Worm (Caenorhabditis elegans): ENCODE results near the gene tbc-6.

The tbc-6 gene

DNA sequence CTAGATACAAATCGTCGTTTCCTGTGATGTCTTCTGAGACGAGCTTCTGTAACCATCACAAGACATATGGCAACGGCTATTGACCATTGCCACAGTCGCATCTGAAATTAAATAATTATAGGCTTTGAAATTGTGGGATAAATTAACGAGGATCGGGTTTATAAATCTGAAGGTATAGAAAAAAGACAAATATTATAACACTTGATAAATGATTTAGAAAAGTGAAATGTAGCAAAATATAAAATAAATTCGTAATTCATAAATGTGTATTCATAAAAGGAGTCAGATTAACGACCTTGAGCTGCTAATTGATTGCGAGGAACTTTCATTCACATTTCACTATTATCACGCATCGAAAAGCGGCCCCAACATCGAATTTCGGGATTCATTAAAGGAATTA, 15.7 kb downstream of the tbc-6 start, which contains the start of gene aff-1:
Gene aff-1, minus strand, starts transcription at position 101 of the 400 bp plus-strand sequence.
- no peak for TF ChIP-seq unc-62 (GFP tag; optimal IDR thresholded peaks at IDR 0.05)

DNA sequence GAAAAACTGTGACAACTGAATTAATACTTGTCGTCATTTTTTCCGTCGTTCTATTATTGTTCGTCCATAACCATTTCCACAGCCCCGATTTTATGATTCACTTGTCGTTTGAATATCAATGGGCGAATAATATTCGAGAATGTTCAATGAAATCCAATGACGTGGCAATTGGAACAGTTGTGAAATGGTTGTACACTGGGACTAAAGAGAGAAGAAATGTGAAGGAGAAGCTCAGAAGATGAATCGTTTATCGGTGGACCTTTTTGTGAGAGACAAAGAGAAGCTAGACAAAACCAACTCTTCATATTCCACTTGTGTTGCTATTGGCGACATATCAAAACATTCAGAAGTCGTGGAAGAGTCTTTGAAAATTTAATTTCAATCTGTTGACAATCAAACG, 22.9 kb downstream of the tbc-6 start, which contains the start of gene clhm-1:
Gene clhm-1, minus strand, starts transcription at position 207 of the 400 bp plus-strand sequence.
- TF ChIP-seq unc-62 (GFP tag; optimal IDR thresholded peaks at IDR 0.05), result no peak

ce11 chrII:6872493-6872892, 24.6 kb downstream of the tbc-6 start, which contains the start of gene C44B7.5:
TSS of gene C44B7.5 (minus strand) at chrII:6872593.
- TF ChIP-seq unc-62 (GFP tag; optimal IDR thresholded peaks at IDR 0.05), result no peak

DNA sequence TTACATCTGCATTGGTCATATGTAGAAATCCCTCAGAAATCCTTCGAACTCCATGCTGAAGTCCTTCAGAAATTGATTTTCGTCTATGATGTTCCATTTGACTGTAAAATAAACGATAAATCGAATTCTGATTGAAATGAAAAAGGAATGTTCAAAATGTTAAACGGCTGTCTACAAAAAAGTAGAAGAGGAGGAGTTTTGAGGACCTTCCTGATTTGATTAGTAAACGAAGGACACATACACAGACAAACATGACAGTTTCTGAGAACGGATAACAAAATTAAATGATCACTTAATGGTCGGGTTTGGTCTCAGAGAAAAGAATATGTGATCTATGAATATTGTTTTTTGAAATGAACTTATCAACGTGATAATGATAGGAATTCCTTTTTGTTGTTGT, 29.0 kb downstream of the tbc-6 start, which contains the start of gene slc-36.5:
Gene slc-36.5, minus strand, starts transcription at position 101 of the 400 bp plus-strand sequence.
- TF ChIP-seq unc-62 (GFP tag; optimal IDR thresholded peaks at IDR 0.05), result no peak

DNA sequence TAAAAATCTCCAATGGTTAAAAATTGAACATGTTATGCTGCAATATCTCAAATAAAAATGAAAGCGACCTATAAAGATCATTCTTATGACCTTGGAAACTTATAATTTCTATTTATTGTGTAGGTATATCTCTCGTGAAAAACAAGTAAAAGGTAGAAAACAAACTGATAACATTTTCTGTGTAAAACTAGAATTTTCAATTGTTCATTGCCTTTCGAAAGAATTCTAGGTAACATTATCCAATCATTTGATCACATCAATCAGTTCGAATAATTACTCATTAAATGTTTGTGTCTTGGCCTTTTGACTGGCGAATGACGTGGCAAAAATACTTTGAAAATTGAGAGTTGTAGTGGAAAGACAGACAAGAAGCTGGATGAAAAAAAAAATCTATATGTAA, 30.0 kb downstream of the tbc-6 start:
- TF ChIP-seq unc-62 (GFP tag; optimal IDR thresholded peaks at IDR 0.05), result no peak

ce11 chrII:6880067-6880466, 32.1 kb downstream of the tbc-6 start, which contains the start of gene C44B7.7:
TSS of gene C44B7.7 (minus strand) at chrII:6880167.
- TF ChIP-seq unc-62 (GFP tag; optimal IDR thresholded peaks at IDR 0.05), result no peak

DNA sequence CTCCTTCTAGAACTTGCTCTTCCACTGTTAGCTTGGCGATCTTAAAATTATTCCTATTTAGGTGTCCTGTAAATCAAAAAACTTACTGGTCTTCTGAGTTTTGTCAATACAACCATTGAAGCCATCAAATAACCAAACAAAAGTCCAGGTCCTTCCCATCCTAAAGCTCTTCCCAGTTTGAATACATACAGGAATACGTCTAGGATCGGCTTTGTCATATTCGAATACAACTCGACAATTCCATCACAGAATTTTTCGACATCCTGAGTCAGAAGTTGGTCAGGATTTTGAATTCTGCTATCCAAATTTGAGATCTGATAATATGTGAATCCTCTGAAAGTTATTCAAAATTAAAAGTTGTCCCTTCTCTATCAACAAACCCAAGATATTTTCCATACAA, 34.4 kb downstream of the tbc-6 start:
- TF ChIP-seq unc-62 (GFP tag; optimal IDR thresholded peaks at IDR 0.05), result no peak

- TF ChIP-seq unc-62 (GFP tag; optimal IDR thresholded peaks at IDR 0.05), result no peak
These were observed 35.8 kb downstream of the tbc-6 start, which contains the start of gene pmp-1 for ce11 chrII:6883716-6884115. TSS of gene pmp-1 (minus strand) at chrII:6883754.

ce11 chrII:6884568-6884967, 36.6 kb downstream of the tbc-6 start:
- no peak for TF ChIP-seq unc-62 (GFP tag; optimal IDR thresholded peaks at IDR 0.05)

DNA sequence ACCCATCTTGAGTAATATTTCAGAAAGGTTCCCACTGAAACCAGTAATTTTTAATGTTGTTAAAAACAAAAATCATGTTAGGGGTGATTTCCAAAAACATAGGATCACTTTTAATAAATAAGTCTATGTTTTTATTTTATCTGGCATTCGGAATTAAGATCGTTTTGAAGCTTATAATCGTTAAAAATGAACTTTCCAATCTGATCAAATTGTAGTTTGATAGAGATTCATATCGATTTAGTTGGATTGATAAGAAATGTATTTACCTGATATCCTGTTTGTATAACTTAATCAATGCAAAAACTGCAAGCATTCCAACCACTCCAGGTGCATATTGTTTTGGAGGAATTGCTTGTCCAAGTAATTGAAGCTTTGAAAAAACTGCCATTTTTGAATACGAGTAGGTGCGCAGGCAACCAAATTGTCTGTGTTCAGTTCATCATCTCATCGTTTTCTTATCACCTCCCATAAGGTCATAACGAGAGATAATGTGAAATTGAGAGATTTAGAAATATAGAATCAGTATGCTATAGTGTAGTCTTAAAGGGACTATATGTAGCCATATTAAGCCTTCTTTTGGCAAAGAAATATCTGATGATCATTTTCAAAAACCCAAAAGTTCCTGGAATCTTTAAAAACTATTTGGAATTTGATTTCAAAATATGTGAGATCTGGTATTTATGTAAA, 39.5 kb downstream of the tbc-6 start, which contains the start of gene pmp-2:
Gene pmp-2, minus strand, starts transcription at position 487 of the 687 bp plus-strand sequence.
- no peak for TF ChIP-seq unc-62 (GFP tag; optimal IDR thresholded peaks at IDR 0.05)

DNA sequence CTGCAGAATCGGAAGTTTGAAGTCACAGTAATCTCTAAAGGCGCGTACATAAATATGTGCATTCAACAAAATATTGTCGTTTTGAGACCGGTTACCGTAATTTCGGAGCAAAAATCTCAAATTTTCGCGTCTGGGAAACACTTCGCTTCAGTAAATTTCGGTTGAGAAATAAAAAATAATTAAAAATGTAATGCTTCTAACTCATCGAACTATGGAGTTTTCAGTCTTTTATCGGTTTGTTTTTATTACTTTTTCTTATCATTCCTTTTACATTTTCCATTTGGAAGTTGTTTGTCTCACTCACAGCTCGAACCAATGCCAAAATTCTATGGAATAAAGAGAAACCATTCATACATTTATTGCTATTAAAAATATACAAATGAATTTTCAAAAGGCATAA, 40.3 kb downstream of the tbc-6 start:
- TF ChIP-seq unc-62 (GFP tag; optimal IDR thresholded peaks at IDR 0.05), result no peak

DNA sequence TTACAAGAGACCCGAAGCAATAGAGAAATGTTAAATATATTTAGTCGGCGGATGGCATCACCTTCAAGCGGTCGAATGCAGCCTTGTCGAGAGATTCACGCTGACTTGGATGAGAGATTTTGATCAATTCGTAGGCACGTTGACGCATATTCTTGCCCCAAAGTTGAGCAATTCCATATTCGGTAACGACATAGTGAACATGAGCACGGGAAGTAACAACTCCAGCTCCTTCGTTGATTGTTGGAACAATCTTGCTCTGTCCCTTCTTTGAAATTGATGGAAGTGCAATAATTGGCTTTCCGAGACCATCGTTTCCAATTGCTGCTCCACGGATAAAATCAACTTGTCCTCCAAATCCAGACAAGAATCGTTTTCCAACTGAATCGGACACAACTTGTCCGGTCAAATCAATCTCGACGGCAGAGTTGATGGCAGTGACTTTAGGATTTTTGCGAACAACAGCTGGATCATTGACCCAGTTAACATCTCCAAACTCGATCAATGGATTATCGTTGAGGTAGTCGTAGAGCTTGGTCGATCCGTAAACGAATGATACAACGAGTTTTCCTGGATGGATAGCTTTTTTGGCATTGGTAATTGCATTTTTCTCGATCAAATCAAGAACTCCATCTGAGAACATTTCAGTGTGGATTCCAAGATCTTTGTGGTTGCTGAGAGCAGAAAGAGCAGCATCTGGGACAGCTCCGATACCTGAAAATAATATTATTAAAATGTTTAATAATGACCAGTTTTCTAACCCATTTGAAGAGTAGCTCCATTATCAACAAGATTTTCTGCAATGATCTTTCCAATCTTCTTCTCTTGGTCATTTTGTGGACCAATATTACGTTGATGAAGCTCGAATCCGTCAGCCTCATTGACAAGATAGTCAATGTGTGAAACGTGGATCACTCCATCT, 41.0 kb downstream of the tbc-6 start:
- no peak for TF ChIP-seq unc-62 (GFP tag; optimal IDR thresholded peaks at IDR 0.05)

ce11 chrII:6889580-6889922, 41.6 kb downstream of the tbc-6 start:
- no peak for TF ChIP-seq unc-62 (GFP tag; optimal IDR thresholded peaks at IDR 0.05)

DNA sequence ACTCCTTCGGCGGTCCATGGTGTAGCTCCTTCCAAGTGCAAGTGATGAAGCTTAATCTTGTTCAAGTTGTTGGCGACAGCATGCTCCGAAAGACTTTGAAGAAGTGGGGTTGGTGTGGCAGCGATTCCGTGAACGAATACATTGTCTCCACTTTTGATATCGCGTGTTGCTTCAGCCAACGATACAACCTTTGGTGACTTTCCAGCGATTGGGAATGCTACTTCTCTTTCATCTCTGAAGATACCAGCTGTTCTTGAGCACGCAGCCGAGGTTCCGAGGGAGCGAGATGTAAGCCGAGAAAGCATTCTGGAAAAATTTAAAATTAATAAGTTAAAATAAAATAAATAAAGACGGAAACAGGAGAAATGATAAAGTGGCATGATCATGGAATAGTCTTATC, 42.2 kb downstream of the tbc-6 start, which contains the start of gene acer-1:
Gene acer-1, minus strand, starts transcription at position 306 of the 400 bp plus-strand sequence.
- no peak for TF ChIP-seq unc-62 (GFP tag; optimal IDR thresholded peaks at IDR 0.05)

DNA sequence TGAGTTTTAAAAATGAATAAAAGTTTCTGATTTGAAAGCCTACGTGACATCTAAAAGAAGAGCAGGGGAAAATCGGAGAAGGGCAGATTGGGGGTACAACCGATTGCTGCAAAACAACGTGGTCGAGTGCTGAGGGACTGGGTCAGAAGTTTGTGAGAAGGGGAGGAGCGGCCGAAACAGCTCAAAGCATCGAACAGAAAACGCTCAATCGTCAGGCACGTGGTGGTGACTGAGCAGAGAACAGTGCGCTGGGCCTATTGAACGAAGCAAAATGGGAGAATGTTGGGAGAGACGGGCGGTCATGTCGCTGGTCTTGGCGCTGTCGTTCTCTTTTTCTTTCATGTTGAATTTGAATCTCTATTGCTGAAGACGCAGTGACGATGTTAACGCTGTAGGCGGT, 43.3 kb downstream of the tbc-6 start:
- TF ChIP-seq unc-62 (GFP tag; optimal IDR thresholded peaks at IDR 0.05), result no peak

DNA sequence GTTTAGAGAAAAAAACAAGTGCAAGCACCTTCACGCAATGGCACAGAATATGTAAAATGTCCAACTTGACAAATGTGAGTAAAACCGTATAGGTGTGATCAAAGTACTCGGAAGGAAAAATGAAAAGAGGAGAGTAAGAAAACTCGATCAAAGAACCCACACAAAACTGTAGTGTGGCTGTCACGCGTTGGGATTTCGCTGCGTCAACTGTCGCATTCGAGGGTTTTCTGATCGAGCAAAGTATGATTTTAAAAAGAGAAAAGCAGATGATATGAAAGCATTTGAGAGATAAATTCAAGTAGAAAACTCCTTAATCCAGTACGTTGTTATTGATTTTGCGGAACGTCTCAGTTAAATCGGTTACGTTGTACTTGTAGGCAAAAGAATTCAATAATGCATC, 43.9 kb downstream of the tbc-6 start:
- no peak for TF ChIP-seq unc-62 (GFP tag; optimal IDR thresholded peaks at IDR 0.05)
